Worm (Caenorhabditis elegans) whole organism, L4 larva: ENCODE data around the gene B0524.6.

Experiments
- F37D6.2 ChIP-seq: sonication (generic microtip); optimal IDR thresholded peaks from 2 replicates; lab custom pipeline; 2016; ENCODE audit warnings: mild to moderate bottlenecking, missing genetic modification characterization, missing compliant biosample characterization
- T20F7.1 ChIP-seq: fragments of 200-800 bp; sonication (Bioruptor generic); optimal IDR thresholded peaks from 2 replicates; lab custom pipeline; 2018; ENCODE audit warnings: mild to moderate bottlenecking, missing genetic modification characterization, missing compliant biosample characterization
- ZK337.2 ChIP-seq: fragments of 200-800 bp; sonication (Bioruptor generic); IDR thresholded peaks from 2 replicates; pipeline ENCODE4 v1.3.6; 2022; ENCODE audit warnings: missing genetic modification reagents, missing genetic modification characterization, missing compliant biosample characterization
- arid-1 ChIP-seq: fragments of 200-800 bp; sonication (Bioruptor generic); conservative IDR thresholded peaks from 2 replicates; pipeline ENCODE4 v1.3.6; 2022; ENCODE audit warnings: missing genetic modification reagents, missing genetic modification characterization, missing compliant biosample characterization
- attf-4 ChIP-seq: sonication (generic microtip); optimal IDR thresholded peaks from 3 replicates; lab custom pipeline; 2017; ENCODE audit warnings: missing biosample characterization, missing genetic modification characterization
- ceh-28 ChIP-seq: fragments of 150-350 bp; optimal IDR thresholded peaks from 2 replicates; lab custom pipeline; 2014; ENCODE audit warnings: missing biosample characterization, missing genetic modification reagents, missing genetic modification characterization
- ceh-44 ChIP-seq: fragments of 200-800 bp; sonication (Bioruptor generic); IDR thresholded peaks from 2 replicates; pipeline ENCODE4 v1.3.6; 2022; ENCODE audit warnings: missing genetic modification reagents, missing genetic modification characterization, missing compliant biosample characterization
- ceh-62 ChIP-seq: sonication (generic microtip); optimal IDR thresholded peaks from 2 replicates; lab custom pipeline; 2017; ENCODE audit warnings: missing biosample characterization, missing genetic modification characterization
- ces-1 ChIP-seq: fragments of 150-350 bp; sonication (generic microtip); optimal IDR thresholded peaks from 4 replicates; lab custom pipeline; 2014; ENCODE audit warnings: missing biosample characterization, missing genetic modification reagents, missing genetic modification characterization
- ctbp-1 ChIP-seq: fragments of 200-800 bp; sonication (Bioruptor generic); IDR thresholded peaks from 2 replicates; pipeline ENCODE4 v1.3.6; 2022; ENCODE audit warnings: missing genetic modification reagents, missing genetic modification characterization, missing compliant biosample characterization
- daf-16 ChIP-seq, 3 experiments: sonication (generic microtip); optimal IDR thresholded peaks; 2 replicates each; lab custom pipeline; 2016 to 2017; ENCODE audit warnings: missing genetic modification characterization in 3 of 3, missing genetic modification reagents in 3 of 3, mild to moderate bottlenecking in 2 of 3, missing compliant biosample characterization in 2 of 3, missing biosample characterization in 1 of 3, moderate library complexity in 1 of 3
- daf-19 ChIP-seq: fragments of 200-800 bp; sonication (Bioruptor generic); conservative IDR thresholded peaks from 2 replicates; pipeline ENCODE4 v1.3.6; 2022; ENCODE audit warnings: missing genetic modification characterization, missing compliant biosample characterization
- dmd-6 ChIP-seq: fragments of 200-800 bp; sonication (Bioruptor generic); IDR thresholded peaks from 2 replicates; pipeline ENCODE4 v1.3.6; 2022; ENCODE audit warnings: missing genetic modification reagents, missing genetic modification characterization, missing compliant biosample characterization
- dmd-9 ChIP-seq: fragments of 200-800 bp; sonication (Bioruptor generic); IDR thresholded peaks from 2 replicates; pipeline ENCODE4 v1.3.6; 2022; ENCODE audit warnings: missing genetic modification reagents, missing genetic modification characterization, missing compliant biosample characterization
- fkh-10 ChIP-seq: fragments of 150-350 bp; optimal IDR thresholded peaks from 2 replicates; lab custom pipeline; 2014; ENCODE audit warnings: missing biosample characterization, missing genetic modification reagents, missing genetic modification characterization
- fos-1 ChIP-seq: fragments of 150-350 bp; optimal IDR thresholded peaks from 2 replicates; lab custom pipeline; 2014; ENCODE audit warnings: missing biosample characterization, missing genetic modification characterization
- gei-8 ChIP-seq: fragments of 200-800 bp; sonication (Bioruptor generic); optimal IDR thresholded peaks from 2 replicates; lab custom pipeline; 2018; ENCODE audit warnings: mild to moderate bottlenecking, missing genetic modification characterization, missing compliant biosample characterization
- hif-1 ChIP-seq, 2 experiments: sonication (generic microtip); optimal IDR thresholded peaks; 2 replicates each; lab custom pipeline; 2016 to 2017; ENCODE audit warnings: missing compliant biosample characterization in 2 of 2, missing genetic modification characterization in 2 of 2, missing genetic modification reagents in 2 of 2, missing genotype in 2 of 2, mild to moderate bottlenecking in 1 of 2
- hlh-30 ChIP-seq: sonication (generic microtip); optimal IDR thresholded peaks from 2 replicates; lab custom pipeline; 2017; ENCODE audit warnings: antibody characterized with exemption, mild to moderate bottlenecking, missing genetic modification characterization, missing compliant biosample characterization; ENCODE audit not compliant: insufficient read depth
- hmg-1.1 ChIP-seq: fragments of 200-800 bp; sonication (Bioruptor generic); IDR thresholded peaks from 2 replicates; pipeline ENCODE4 v1.3.6; 2022; ENCODE audit warnings: missing genetic modification reagents, missing genetic modification characterization, missing compliant biosample characterization
- lin-1 ChIP-seq: fragments of 200-800 bp; sonication (Bioruptor generic); IDR thresholded peaks from 2 replicates; pipeline ENCODE4 v1.3.6; 2022; ENCODE audit warnings: missing genetic modification reagents, missing genetic modification characterization, missing compliant biosample characterization
- lsy-2 ChIP-seq, 2 experiments: fragments of 150-350 bp in 1 of 2; sonication (generic microtip) in 1 of 2; optimal IDR thresholded peaks; 2 replicates each; lab custom pipeline; 2014 to 2017; ENCODE audit warnings: missing biosample characterization in 2 of 2, missing genetic modification characterization in 2 of 2
- mdl-1 ChIP-seq, 2 experiments: fragments of 150-350 bp in 1 of 2; sonication (generic microtip) in 1 of 2; optimal IDR thresholded peaks; 2 replicates each; lab custom pipeline; 2014 to 2017; ENCODE audit warnings: missing biosample characterization in 2 of 2, missing genetic modification characterization in 2 of 2
- mep-1 ChIP-seq: fragments of 150-350 bp; sonication (generic microtip); optimal IDR thresholded peaks from 3 replicates; lab custom pipeline; 2014; ENCODE audit warnings: missing biosample characterization, missing genetic modification characterization
- mxl-3 ChIP-seq: fragments of 200-800 bp; sonication (Bioruptor generic); optimal IDR thresholded peaks from 2 replicates; lab custom pipeline; 2018; ENCODE audit warnings: mild to moderate bottlenecking, missing genetic modification characterization, missing compliant biosample characterization
- nhr-102 ChIP-seq: sonication (generic microtip); optimal IDR thresholded peaks from 2 replicates; lab custom pipeline; 2016; ENCODE audit warnings: mild to moderate bottlenecking, missing genetic modification characterization, moderate library complexity, missing compliant biosample characterization
- nhr-111 ChIP-seq: fragments of 200-800 bp; sonication (Bioruptor generic); optimal IDR thresholded peaks from 2 replicates; lab custom pipeline; 2018; ENCODE audit warnings: mild to moderate bottlenecking, missing genetic modification characterization, missing compliant biosample characterization
- nhr-237 ChIP-seq: sonication (generic microtip); optimal IDR thresholded peaks from 2 replicates; lab custom pipeline; 2017; ENCODE audit warnings: missing biosample characterization, missing genetic modification characterization
- nhr-28 ChIP-seq: fragments of 150-350 bp; optimal IDR thresholded peaks from 2 replicates; lab custom pipeline; 2014; ENCODE audit warnings: missing biosample characterization, missing genetic modification characterization
- nhr-76 ChIP-seq: fragments of 150-350 bp; optimal IDR thresholded peaks from 2 replicates; lab custom pipeline; 2014; ENCODE audit warnings: missing biosample characterization, missing genetic modification characterization
- pqm-1 ChIP-seq: sonication (generic microtip); optimal IDR thresholded peaks from 2 replicates; lab custom pipeline; 2017; ENCODE audit warnings: missing biosample characterization, missing genetic modification characterization
- rbr-2 ChIP-seq: sonication (generic microtip); optimal IDR thresholded peaks from 2 replicates; lab custom pipeline; 2016; ENCODE audit warnings: missing genotype, missing genetic modification characterization, missing compliant biosample characterization
- snpc-1.2 ChIP-seq: fragments of 200-800 bp; sonication (Bioruptor generic); IDR thresholded peaks from 2 replicates; pipeline ENCODE4 v1.3.6; 2022; ENCODE audit warnings: missing genetic modification reagents, missing genetic modification characterization, missing compliant biosample characterization
- snpc-4 ChIP-seq: fragments of 150-350 bp; optimal IDR thresholded peaks from 2 replicates; lab custom pipeline; 2014; ENCODE audit warnings: missing biosample characterization, missing genetic modification characterization
- spr-1 ChIP-seq: sonication (generic microtip); optimal IDR thresholded peaks from 2 replicates; lab custom pipeline; 2016; ENCODE audit warnings: mild to moderate bottlenecking, missing genetic modification characterization, missing compliant biosample characterization
- tag-97 ChIP-seq: fragments of 200-800 bp; sonication (Bioruptor generic); IDR thresholded peaks from 2 replicates; pipeline ENCODE4 v1.3.6; 2022; ENCODE audit warnings: missing genetic modification characterization, missing compliant biosample characterization
- tra-1 ChIP-seq: fragments of 200-800 bp; sonication (Bioruptor generic); IDR thresholded peaks from 2 replicates; pipeline ENCODE4 v1.3.6; 2022; ENCODE audit warnings: missing genetic modification reagents, missing genetic modification characterization, missing compliant biosample characterization
- zag-1 ChIP-seq: fragments of 150-350 bp; optimal IDR thresholded peaks from 2 replicates; lab custom pipeline; 2014; ENCODE audit warnings: missing biosample characterization, missing genetic modification characterization
- zfp-3 ChIP-seq: fragments of 200-800 bp; sonication (Bioruptor generic); conservative IDR thresholded peaks from 2 replicates; pipeline ENCODE4 v1.3.6; 2022; ENCODE audit warnings: missing genetic modification reagents, missing genetic modification characterization, missing compliant biosample characterization
- ztf-11 ChIP-seq: fragments of 150-350 bp; optimal IDR thresholded peaks from 2 replicates; lab custom pipeline; 2014; ENCODE audit warnings: missing biosample characterization, missing genetic modification characterization
- ztf-7 ChIP-seq: fragments of 150-350 bp; optimal IDR thresholded peaks from 2 replicates; lab custom pipeline; 2014; ENCODE audit warnings: missing biosample characterization, missing genetic modification characterization

Gene B0524.6

DNA sequence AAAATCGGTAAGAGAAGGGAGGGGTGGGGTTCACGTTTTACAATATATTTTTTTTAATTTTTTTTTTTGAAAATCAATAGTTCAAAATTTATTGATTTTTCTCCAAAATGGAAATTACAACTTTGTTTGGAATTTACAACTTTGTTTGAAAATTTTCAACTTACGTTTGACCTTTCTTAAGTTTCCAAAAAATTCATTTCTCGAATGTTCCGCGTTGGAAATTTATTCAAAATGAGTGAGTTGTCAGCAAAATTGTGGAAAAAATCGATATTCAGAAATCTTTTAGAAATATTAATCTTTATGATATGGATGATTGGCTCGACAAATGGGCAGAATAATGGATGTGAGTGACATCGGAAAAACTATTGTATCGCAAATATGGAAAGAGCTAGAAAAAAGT lies 18.1 kb downstream of the B0524.6 start, which contains the start of gene B0524.3 (continued):
- TF ChIP-seq gei-8 = no peak

- TF ChIP-seq dmd-6 (GFP tag; lab: Robert Waterston, UW) (no peak), ceh-28 (tag; lab: Kevin White, UChicago) (peak; percentile 84)
These were observed 18.5 kb downstream of the B0524.6 start for ce11 chrIII:1886914-1887313.

DNA sequence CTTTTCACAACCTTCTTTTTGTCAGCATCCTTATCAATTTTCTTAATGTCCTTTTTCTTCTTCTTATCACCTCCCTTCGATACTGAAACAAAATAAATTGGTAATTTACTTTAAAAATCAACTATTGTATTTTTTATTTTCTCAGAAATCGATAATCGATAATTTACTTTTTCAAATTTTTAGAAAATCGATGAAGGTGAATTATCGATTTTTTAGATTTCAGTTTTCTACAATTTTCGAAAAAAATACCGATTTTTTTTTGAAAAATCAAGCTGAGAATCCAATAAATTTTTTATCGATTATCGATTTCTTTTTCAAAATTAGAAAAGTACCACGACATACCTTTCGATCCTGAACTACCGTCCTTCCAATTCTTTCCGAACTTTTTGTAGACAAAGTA lies 22.8 kb downstream of the B0524.6 start:
- TF ChIP-seq ceh-28 (tag; lab: Kevin White, UChicago) (peak; percentile 83), nhr-111 (GFP tag; lab: Kevin White, UChicago) (no peak), fkh-10 (GFP tag; lab: Kevin White, UChicago) (no peak), dmd-9 (no peak), gei-8 (no peak)

DNA sequence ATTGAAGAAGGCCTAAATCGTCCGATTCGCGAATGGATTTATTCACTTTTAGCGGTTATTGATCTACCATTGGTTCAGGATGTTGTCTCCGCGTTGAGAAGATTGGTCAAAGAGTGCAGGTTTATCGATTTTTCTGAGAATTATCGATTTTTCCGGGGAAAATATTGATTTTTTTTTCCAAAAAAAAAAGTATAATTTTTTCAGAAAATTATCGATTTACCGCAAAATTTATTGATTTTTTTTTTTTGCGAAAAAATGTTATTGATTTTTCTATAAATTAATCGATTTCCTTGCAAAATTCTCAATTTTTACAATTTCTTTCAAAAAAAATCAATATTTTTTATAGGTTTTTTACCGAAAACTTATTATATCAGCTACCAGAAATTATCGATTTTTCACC lies 25.2 kb downstream of the B0524.6 start:
- TF ChIP-seq ceh-28 (tag; lab: Kevin White, UChicago) = peak; percentile 93
- TF ChIP-seq lsy-2 (tag; optimal IDR thresholded peaks at IDR 0.05; lab: Kevin White, UChicago) = no peak

- TF ChIP-seq ceh-28 (tag; lab: Kevin White, UChicago) = peak; percentile 97
- no peak for TF ChIP-seq daf-16 (GFP tag; optimal IDR thresholded peaks at IDR 0.05; lab: Kevin White, UChicago)
- no peak for TF ChIP-seq daf-16 (tag; optimal IDR thresholded peaks at IDR 0.05; lab: Kevin White, UChicago)
- TF ChIP-seq, all 104 proteins: peak for 1
These were observed 26.5 kb downstream of the B0524.6 start for ce11 chrIII:1878918-1879317.

ce11 chrIII:1878065-1878464 lies 27.4 kb downstream of the B0524.6 start, which contains the start of gene smi-1:
Gene smi-1, plus strand, starts transcription at chrIII:1878365.
- no peak for TF ChIP-seq mep-1 (tag; lab: Kevin White, UChicago)
- TF ChIP-seq ceh-44 (GFP tag; lab: Robert Waterston, UW) = no peak
- TF ChIP-seq ztf-11 (tag; lab: Kevin White, UChicago) = no peak
- no peak for TF ChIP-seq ctbp-1 (GFP tag; lab: Robert Waterston, UW)
- TF ChIP-seq fkh-10 (GFP tag; lab: Kevin White, UChicago) = no peak
- no peak for TF ChIP-seq ces-1 (GFP tag; lab: Kevin White, UChicago)
- TF ChIP-seq ztf-7 = no peak
- no peak for TF ChIP-seq lin-1
- TF ChIP-seq spr-1 = no peak
- TF ChIP-seq mxl-3 = no peak
- no peak for TF ChIP-seq ceh-62 (tag; lab: Kevin White, UChicago)
- TF ChIP-seq nhr-28 = no peak
- no peak for TF ChIP-seq nhr-76 (tag; lab: Kevin White, UChicago)
- TF ChIP-seq hif-1 (tag; optimal IDR thresholded peaks at IDR 0.05; lab: Kevin White, UChicago) = no peak
- TF ChIP-seq nhr-237 (tag; lab: Kevin White, UChicago) = no peak
- TF ChIP-seq zfp-3 = no peak
- TF ChIP-seq attf-4 = no peak

DNA sequence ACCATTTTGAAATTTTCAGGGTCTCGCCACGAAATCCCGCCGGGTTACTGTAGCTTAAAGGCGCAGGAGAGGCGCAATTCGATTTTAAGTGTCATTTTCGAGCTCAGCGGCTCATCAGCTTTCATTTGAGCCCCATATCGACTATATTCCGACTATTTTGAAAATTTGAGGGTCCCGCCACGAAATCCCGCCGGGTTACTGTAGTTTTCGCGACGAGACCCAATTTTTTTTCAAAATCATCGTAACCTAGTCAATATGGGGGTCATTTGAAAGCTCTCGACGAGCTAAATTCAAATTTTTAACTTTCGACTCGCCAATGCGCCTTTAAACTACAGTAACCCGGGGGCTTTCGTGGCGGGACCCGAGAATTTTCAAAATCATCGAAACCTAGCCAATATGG lies 28.3 kb downstream of the B0524.6 start:
- TF ChIP-seq fos-1 (tag; lab: Kevin White, UChicago) (no peak), tag-97 (GFP tag; lab: Robert Waterston, UW) (no peak), nhr-102 (tag; lab: Kevin White, UChicago) (no peak), tra-1 (no peak), zag-1 (tag; lab: Kevin White, UChicago) (no peak), arid-1 (GFP tag; lab: Robert Waterston, UW) (no peak), snpc-4 (no peak), F37D6.2 (tag; lab: Kevin White, UChicago) (no peak), ces-1 (GFP tag; lab: Kevin White, UChicago) (no peak), mdl-1 (tag; optimal IDR thresholded peaks at IDR 0.05; lab: Kevin White, UChicago) (no peak), rbr-2 (tag; lab: Kevin White, UChicago) (no peak), ctbp-1 (GFP tag; lab: Robert Waterston, UW) (no peak), daf-19 (GFP tag; lab: Robert Waterston, UW) (no peak), zfp-3 (no peak), pqm-1 (tag; lab: Kevin White, UChicago) (no peak), ZK337.2 (GFP tag; lab: Robert Waterston, UW) (no peak), T20F7.1 (GFP tag; lab: Kevin White, UChicago) (no peak), hlh-30 (tag; lab: Kevin White, UChicago) (no peak), snpc-1.2 (no peak), hmg-1.1 (GFP tag; lab: Robert Waterston, UW) (no peak)
